Worm (Caenorhabditis elegans): ENCODE data around the gene ZK1240.8.

Gene ZK1240.8

DNA sequence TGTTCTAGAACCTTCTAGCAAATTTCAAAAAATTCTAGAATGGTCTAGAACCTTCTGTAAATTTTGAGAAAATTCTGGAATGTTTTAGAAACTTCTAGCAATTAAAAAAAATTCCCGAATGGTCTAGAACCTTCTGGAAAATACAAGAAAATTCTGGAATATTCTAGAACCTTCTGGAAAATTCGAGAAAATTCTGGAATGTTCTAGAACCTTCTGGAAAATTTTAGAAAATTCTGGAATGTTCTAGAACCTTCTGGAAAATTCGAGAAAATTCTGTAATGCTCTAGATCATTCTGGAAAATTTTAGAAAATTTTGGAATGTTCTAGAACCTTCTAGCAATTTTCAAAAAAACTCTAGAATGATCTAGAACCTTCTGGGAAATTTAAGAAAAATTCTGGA is 1.6 kb upstream of the ZK1240.8 start (continued):
- TF ChIP-seq ceh-40 (GFP tag; IDR thresholded peaks at IDR 0.05) = 0 out of 2 replicates have a peak, but pooled peaks have one; percentile 67
- no peak for TF ChIP-seq pha-4 (tag; optimal IDR thresholded peaks at IDR 0.05)
- TF ChIP-seq fkh-3 (tag; optimal IDR thresholded peaks at IDR 0.05) = no peak
- no peak for TF ChIP-seq ccch-3 (GFP tag; optimal IDR thresholded peaks at IDR 0.05)
- no peak for TF ChIP-seq chd-7 (tag; optimal IDR thresholded peaks at IDR 0.05)
- no peak for TF ChIP-seq cebp-1 (GFP tag; IDR thresholded peaks at IDR 0.05)
- TF ChIP-seq cebp-1 (tag; optimal IDR thresholded peaks at IDR 0.05) = no peak
- peak; percentile 40 for TF ChIP-seq rpc-1 (optimal IDR thresholded peaks at IDR 0.05)
- no peak for TF ChIP-seq rpc-1 (tag; optimal IDR thresholded peaks at IDR 0.05)
- TF ChIP-seq ekl-4 (GFP tag; IDR thresholded peaks at IDR 0.05) = peak; percentile 19; the same call in 1 of the 2 replicates
- peak; percentile 31; the same call in 1 of the 2 replicates for TF ChIP-seq madf-6 (GFP tag; IDR thresholded peaks at IDR 0.05)
- no peak for TF ChIP-seq B0261.1 (tag; optimal IDR thresholded peaks at IDR 0.05)
- TF ChIP-seq hsf-1 (GFP tag; IDR thresholded peaks at IDR 0.05) = peak; percentile 97
- peak; percentile 80 for TF ChIP-seq dox-1 (GFP tag; IDR thresholded peaks at IDR 0.05)

DNA sequence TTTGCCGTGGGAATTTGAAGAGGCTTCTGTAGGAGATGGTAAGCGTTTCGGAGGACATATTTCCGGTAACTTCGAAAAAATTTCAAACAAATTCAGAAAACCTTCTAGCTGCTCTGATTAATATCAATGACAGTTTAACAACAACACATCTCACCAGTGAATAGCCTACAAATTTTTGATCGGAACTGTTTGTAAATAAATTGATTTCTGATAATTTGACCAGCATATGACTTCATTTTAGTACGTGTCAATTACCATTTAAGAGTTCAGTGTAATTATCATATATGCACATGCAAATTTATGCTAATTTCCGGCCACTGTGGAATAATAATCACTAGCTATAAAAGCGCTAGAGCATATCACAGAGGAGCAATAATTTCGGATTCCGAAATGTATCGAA is 3.9 kb downstream of the ZK1240.8 start, which contains the start of gene ZK1240.11:
Gene ZK1240.11 (plus strand): TSS at position 301 of the 400 bp plus-strand sequence.
- TF ChIP-seq egrh-3 (GFP tag; IDR thresholded peaks at IDR 0.05) (no peak), Y53F4B.3 (GFP tag; IDR thresholded peaks at IDR 0.05) (no peak), nhr-179 (tag; optimal IDR thresholded peaks at IDR 0.05) (no peak), pbrm-1 (GFP tag; IDR thresholded peaks at IDR 0.05) (no peak), ztf-22 (GFP tag; optimal IDR thresholded peaks at IDR 0.05) (no peak), F33H1.4 (GFP tag; IDR thresholded peaks at IDR 0.05) (no peak), snpc-3.4 (tag; optimal IDR thresholded peaks at IDR 0.05) (no peak), aptf-2 (GFP tag; conservative IDR thresholded peaks at IDR 0.05) (no peak), K11D2.4 (GFP tag; IDR thresholded peaks at IDR 0.05) (no peak), tlf-1 (GFP tag; optimal IDR thresholded peaks at IDR 0.05) (no peak), ztf-28 (GFP tag; IDR thresholded peaks at IDR 0.05) (no peak), lsl-1 (GFP tag; optimal IDR thresholded peaks at IDR 0.05) (no peak)

DNA sequence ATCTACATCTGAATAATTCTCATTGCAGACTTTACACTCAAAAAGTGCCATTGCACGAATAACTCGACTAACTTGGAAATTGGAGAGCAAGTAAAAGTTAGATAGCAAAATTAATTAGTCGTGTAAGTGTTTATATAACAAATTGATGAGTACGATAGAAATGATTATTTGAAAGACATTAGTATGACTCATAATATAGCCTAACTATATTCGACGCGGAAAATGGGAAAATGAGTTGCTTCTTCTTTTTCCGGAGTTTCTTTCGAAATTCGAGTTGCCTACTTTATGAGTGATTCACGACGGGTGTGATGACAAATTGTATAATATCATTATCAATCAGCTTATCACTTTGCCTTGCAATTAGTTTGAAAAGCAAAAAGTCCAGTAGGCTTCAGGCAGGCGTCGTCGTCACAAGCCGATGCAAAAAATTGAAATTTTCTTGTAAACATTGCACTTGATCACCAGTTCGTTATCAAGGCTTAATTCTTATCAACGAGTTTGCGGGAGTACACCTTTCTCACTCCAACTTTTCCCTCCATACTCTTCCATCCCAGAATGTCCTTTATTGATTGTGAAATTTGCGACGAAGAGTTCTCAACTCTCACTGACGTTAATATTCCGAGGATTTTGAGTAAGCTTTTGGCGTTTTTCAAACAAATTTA is 5.9 kb downstream of the ZK1240.8 start, which contains the start of the genes ZK1240.6 and ZK1240.2:
Gene ZK1240.6 (minus strand): TSS at position 51 of the 662 bp plus-strand sequence.
Gene ZK1240.2 (plus strand): TSS at position 520 of the 662 bp plus-strand sequence.
- TF ChIP-seq T26A5.8 (tag; optimal IDR thresholded peaks at IDR 0.05) = no peak
- no peak for TF ChIP-seq B0336.3 (GFP tag; IDR thresholded peaks at IDR 0.05)
- no peak for TF ChIP-seq F23B12.7 (tag; optimal IDR thresholded peaks at IDR 0.05; ENCODE audit: insufficient read depth)
- peak; percentile 85 for TF ChIP-seq nhr-80 (tag; optimal IDR thresholded peaks at IDR 0.05)
- no peak for TF ChIP-seq nfya-1 (tag; optimal IDR thresholded peaks at IDR 0.05; ENCODE audit: borderline replicate concordance, insufficient read depth)
- TF ChIP-seq ets-4 (GFP tag; optimal IDR thresholded peaks at IDR 0.05) = peak; percentile 58
- TF ChIP-seq K12H6.12 (tag; optimal IDR thresholded peaks at IDR 0.05) = no peak

DNA sequence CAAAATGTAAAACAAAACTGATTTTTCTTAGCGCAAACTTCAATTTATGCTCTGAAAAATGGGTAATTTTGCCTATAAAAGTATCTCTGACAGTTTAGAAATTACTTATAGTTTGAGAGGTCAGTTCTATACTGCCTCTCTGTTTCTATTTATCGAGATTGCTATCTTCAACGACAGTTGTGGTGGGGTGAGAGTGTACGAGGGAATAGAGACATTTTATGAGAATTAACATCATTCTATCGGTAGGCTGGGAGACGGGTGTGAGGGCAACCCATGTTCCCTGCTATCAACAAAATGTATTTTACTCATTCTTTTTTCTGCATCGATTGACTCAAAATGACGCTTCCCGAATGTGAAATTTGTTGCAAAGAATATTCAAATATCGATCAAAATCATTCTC is 8.8 kb downstream of the ZK1240.8 start, which contains the start of gene ZK1240.3:
Gene ZK1240.3 (plus strand): TSS at position 238 of the 400 bp plus-strand sequence.
- TF ChIP-seq nhr-80 (tag; optimal IDR thresholded peaks at IDR 0.05) = peak; percentile 93
- no peak for TF ChIP-seq ztf-18 (tag; optimal IDR thresholded peaks at IDR 0.05)
- TF ChIP-seq K11D2.4 (GFP tag; IDR thresholded peaks at IDR 0.05) = no peak
- peak; percentile 50 for TF ChIP-seq dox-1 (GFP tag; IDR thresholded peaks at IDR 0.05)
- TF ChIP-seq ets-4 (GFP tag; optimal IDR thresholded peaks at IDR 0.05) = peak; percentile 64

Measured in whole organism, young adult.